Fruit fly (Drosophila melanogaster): ENCODE results near the gene Dhc1.

- no peak for TF ChIP-seq usp (GFP tag; optimal IDR thresholded peaks at IDR 0.05)
- no peak for TF ChIP-seq EcR (GFP tag; optimal IDR thresholded peaks at IDR 0.05)
Observed at dm6 chr3R:9665405-9665804, 9.0 kb downstream of the Dhc1 start.
